Fruit fly (Drosophila melanogaster): ENCODE results near the gene CG1105.

- TF ChIP-seq Myc (optimal IDR thresholded peaks at IDR 0.05) (no peak), h (optimal IDR thresholded peaks at IDR 0.05) (no peak), ttk (optimal IDR thresholded peaks at IDR 0.05) (no peak), Sin3A (optimal IDR thresholded peaks at IDR 0.05) (no peak)
Measured at dm6 chr3R:7083750-7084149, 16.8 kb upstream of the CG1105 start.

Data from Kc167 (cell line).